Fruit fly (Drosophila melanogaster) whole organism, prepupa: ENCODE measurements around the gene CG17752.

ENCODE experiments used
- CG16779 ChIP-seq: fragments of 200-800 bp; sonication (Bioruptor generic); optimal IDR thresholded peaks from 3 replicates; lab custom pipeline; 2017; ENCODE audit warnings: missing biosample characterization, mild to moderate bottlenecking, missing genetic modification characterization
- CG4318 ChIP-seq: fragments of 200-800 bp; sonication (Bioruptor generic); optimal IDR thresholded peaks from 3 replicates; lab custom pipeline; 2017; ENCODE audit warnings: missing biosample characterization, mild to moderate bottlenecking, missing genetic modification characterization
- Eip93F ChIP-seq: fragments of 200-800 bp; sonication (Bioruptor generic); optimal IDR thresholded peaks from 2 replicates; lab custom pipeline; 2016; ENCODE audit warnings: missing biosample characterization, mild to moderate bottlenecking, missing genetic modification characterization
- net ChIP-seq: fragments of 200-800 bp; sonication (Bioruptor generic); optimal IDR thresholded peaks from 3 replicates; lab custom pipeline; 2016; ENCODE audit warnings: missing biosample characterization, missing genetic modification characterization
- salr ChIP-seq, 2 experiments: fragments of 200-800 bp; sonication (Bioruptor generic); optimal IDR thresholded peaks; 3 replicates each; lab custom pipeline; 2016 to 2018; ENCODE audit warnings: missing biosample characterization in 2 of 2, missing genetic modification characterization in 2 of 2, mild to moderate bottlenecking in 1 of 2
- svp ChIP-seq: fragments of 200-800 bp; sonication (Bioruptor generic); peaks from one replicate; lab custom pipeline; 2016; ENCODE audit warnings: missing biosample characterization, missing genetic modification characterization
- vri ChIP-seq: fragments of 200-800 bp; sonication (Bioruptor generic); optimal IDR thresholded peaks from 3 replicates; lab custom pipeline; 2016; ENCODE audit warnings: missing biosample characterization, mild to moderate bottlenecking, missing genetic modification characterization

- TF ChIP-seq svp (GFP tag; lab: Kevin White, UChicago) (peak; percentile 43), CG16779 (tag; lab: Kevin White, UChicago) (no peak), vri (GFP tag; lab: Kevin White, UChicago) (peak; percentile 29), net (peak; percentile 30), CG4318 (GFP tag; lab: Kevin White, UChicago) (no peak), Eip93F (GFP tag; lab: Kevin White, UChicago) (no peak), salr (GFP tag; optimal IDR thresholded peaks at IDR 0.05; lab: Kevin White, UChicago) (no peak)
Observed at dm6 chr3R:19584818-19585217, 25.2 kb upstream of the CG17752 start.
